Fruit fly (Drosophila melanogaster) whole organism, embryonic: ENCODE data around the gene CG7335.

Source experiments
- Ada2b ChIP-seq: fragments of 200-800 bp; sonication (Bioruptor generic); IDR thresholded peaks from 2 replicates; pipeline ENCODE4 v1.3.6; 2022; ENCODE audit warnings: missing biosample characterization, missing genetic modification characterization
- Awh ChIP-seq: fragments of 200-800 bp; sonication (Bioruptor generic); IDR thresholded peaks from 2 replicates; pipeline ENCODE4, ENCODE4 v1.3.6; 2022; ENCODE audit warnings: missing biosample characterization, missing genetic modification characterization
- Bgb ChIP-seq: fragments of 200-800 bp; sonication (Bioruptor generic); IDR thresholded peaks from 2 replicates; pipeline ENCODE4 v1.3.6; 2022; ENCODE audit warnings: missing biosample characterization, missing genetic modification characterization; ENCODE audit not compliant: partially characterized antibody
- CG10565 ChIP-seq: fragments of 200-800 bp; sonication (Bioruptor generic); optimal IDR thresholded peaks from 3 replicates; lab custom pipeline; 2016; ENCODE audit warnings: missing biosample characterization, mild to moderate bottlenecking, missing genetic modification characterization
- CG12071 ChIP-seq: fragments of 200-800 bp; sonication (Bioruptor generic); optimal IDR thresholded peaks from 3 replicates; lab custom pipeline; 2018; ENCODE audit warnings: missing biosample characterization, mild to moderate bottlenecking, missing genetic modification characterization
- CG12155 ChIP-seq: fragments of 200-800 bp; sonication (Bioruptor generic); optimal IDR thresholded peaks from 3 replicates; lab custom pipeline; 2016; ENCODE audit warnings: missing biosample characterization, missing genetic modification characterization
- CG13123 ChIP-seq: fragments of 200-800 bp; sonication (Bioruptor generic); optimal IDR thresholded peaks from 2 replicates; lab custom pipeline; 2016; ENCODE audit warnings: missing biosample characterization, missing genetic modification characterization
- CG1602 ChIP-seq: fragments of 200-800 bp; sonication (Bioruptor generic); optimal IDR thresholded peaks from 3 replicates; lab custom pipeline; 2016; ENCODE audit warnings: missing biosample characterization, missing genetic modification characterization
- CG17612 ChIP-seq: fragments of 200-800 bp; sonication (Bioruptor generic); IDR thresholded peaks from 2 replicates; pipeline ENCODE4 v1.3.6; 2022; ENCODE audit warnings: missing biosample characterization, missing genetic modification characterization
- CG6175 ChIP-seq: fragments of 200-800 bp; sonication (Bioruptor generic); IDR thresholded peaks from 3 replicates; pipeline ENCODE4 v1.3.6; 2022; ENCODE audit warnings: missing biosample characterization, missing genetic modification characterization
- CG8281 ChIP-seq: fragments of 200-800 bp; sonication (Bioruptor generic); optimal IDR thresholded peaks from 2 replicates; lab custom pipeline; 2018; ENCODE audit warnings: missing biosample characterization, mild to moderate bottlenecking, missing genetic modification characterization, moderate library complexity
- CG9437 ChIP-seq: fragments of 200-800 bp; sonication (Bioruptor generic); optimal IDR thresholded peaks from 2 replicates; lab custom pipeline; 2018; ENCODE audit warnings: missing biosample characterization, mild to moderate bottlenecking, missing genetic modification characterization
- Chrac-16 ChIP-seq: fragments of 200-800 bp; sonication (Bioruptor generic); optimal IDR thresholded peaks from 3 replicates; lab custom pipeline; 2016; ENCODE audit warnings: missing biosample characterization, missing genetic modification characterization
- Ets65A ChIP-seq: fragments of 200-800 bp; sonication (Bioruptor generic); peaks from one replicate; lab custom pipeline; 2016; ENCODE audit warnings: missing biosample characterization, missing genetic modification characterization
- TFAM ChIP-seq: fragments of 200-800 bp; sonication (Bioruptor generic); optimal IDR thresholded peaks from 2 replicates; lab custom pipeline; 2017; ENCODE audit warnings: missing biosample characterization, missing genetic modification characterization, inconsistent platforms
- amos ChIP-seq: fragments of 200-800 bp; sonication (Bioruptor generic); IDR thresholded peaks from 2 replicates; pipeline ENCODE4 v1.3.6; 2022; ENCODE audit warnings: missing biosample characterization, missing genetic modification characterization; ENCODE audit not compliant: partially characterized antibody
- eyg ChIP-seq: fragments of 200-800 bp; sonication (Bioruptor generic); optimal IDR thresholded peaks from 3 replicates; lab custom pipeline; 2016; ENCODE audit warnings: missing biosample characterization, missing genetic modification characterization
- fu2 ChIP-seq: fragments of 200-800 bp; sonication (Bioruptor generic); optimal IDR thresholded peaks from 2 replicates; lab custom pipeline; 2016; ENCODE audit warnings: missing biosample characterization, missing genetic modification characterization
- grn ChIP-seq: fragments of 200-800 bp; sonication (Bioruptor generic); optimal IDR thresholded peaks from 3 replicates; lab custom pipeline; 2017; ENCODE audit warnings: missing biosample characterization, missing genetic modification characterization
- org-1 ChIP-seq: fragments of 200-800 bp; sonication (Bioruptor generic); optimal IDR thresholded peaks from 2 replicates; lab custom pipeline; 2017; ENCODE audit warnings: missing biosample characterization, missing genetic modification characterization
- tap ChIP-seq: fragments of 200-800 bp; optimal IDR thresholded peaks from 3 replicates; lab custom pipeline; 2019; ENCODE audit warnings: missing biosample characterization, mild to moderate bottlenecking, missing genetic modification characterization, moderate library complexity

The CG7335 gene

dm6 chr3L:20088755-20089334, 44.2 kb downstream of the CG7335 start, which contains the start of gene sNPF-R (continued):
- TF ChIP-seq CG9437 (GFP tag; lab: Kevin White, UChicago) = peak; percentile 70
- TF ChIP-seq Chrac-16 (GFP tag; lab: Kevin White, UChicago) = no peak
- no peak for TF ChIP-seq CG1602 (GFP tag; lab: Kevin White, UChicago)
- no peak for TF ChIP-seq CG8281
- TF ChIP-seq org-1 = no peak
- TF ChIP-seq Ada2b (GFP tag; lab: Robert Waterston, UW) = no peak
- peak; percentile 35 for TF ChIP-seq CG12071 (GFP tag; lab: Kevin White, UChicago)
- peak; percentile 40; the same call in 1 of the 2 replicates for TF ChIP-seq amos (GFP tag; lab: Robert Waterston, UW)
- TF ChIP-seq grn (GFP tag; lab: Kevin White, UChicago) = no peak
- no peak for TF ChIP-seq CG6175 (GFP tag; lab: Robert Waterston, UW)
- no peak for TF ChIP-seq CG13123 (GFP tag; lab: Kevin White, UChicago)
- no peak for TF ChIP-seq eyg
- no peak for TF ChIP-seq tap (tag; lab: Kevin White, UChicago)
- TF ChIP-seq CG12155 (GFP tag; lab: Kevin White, UChicago) = no peak
- no peak for TF ChIP-seq fu2 (GFP tag; lab: Kevin White, UChicago)
- TF ChIP-seq Bgb = no peak
- no peak for TF ChIP-seq Awh (GFP tag; lab: Robert Waterston, UW)
- no peak for TF ChIP-seq TFAM (GFP tag; lab: Kevin White, UChicago)
- TF ChIP-seq CG10565 (GFP tag; lab: Kevin White, UChicago) = no peak
- TF ChIP-seq, all 482 proteins: peak for 38

dm6 chr3L:20085035-20085434, 48.0 kb downstream of the CG7335 start:
- TF ChIP-seq Ets65A (peak; percentile 91), CG17612 (GFP tag; lab: Robert Waterston, UW) (no peak)
